Worm (Caenorhabditis elegans): ENCODE results near the gene M7.7.

- no peak for TF ChIP-seq F13H6.1 (tag; optimal IDR thresholded peaks at IDR 0.05)
- TF ChIP-seq C34F6.9 (tag; optimal IDR thresholded peaks at IDR 0.05), result no peak
- no peak for TF ChIP-seq unc-62 (GFP tag; optimal IDR thresholded peaks at IDR 0.05)
- no peak for TF ChIP-seq ceh-82 (tag; optimal IDR thresholded peaks at IDR 0.05)
- TF ChIP-seq snpc-4 (tag; optimal IDR thresholded peaks at IDR 0.05), result no peak
- TF ChIP-seq lsy-2 (tag; optimal IDR thresholded peaks at IDR 0.05), result no peak
- TF ChIP-seq ztf-1 (GFP tag; conservative IDR thresholded peaks at IDR 0.05), result no peak
- TF ChIP-seq ama-1 (optimal IDR thresholded peaks at IDR 0.05), result no peak
- TF ChIP-seq sma-3 (GFP tag; optimal IDR thresholded peaks at IDR 0.05), result no peak
Measured at ce11 chrIV:11105724-11106123, 16.1 kb downstream of the M7.7 start, which contains the start of gene srlf-24.

Measured in whole organism, L2 larva.